Worm (Caenorhabditis elegans): ENCODE results near the gene pkg-2.

DNA sequence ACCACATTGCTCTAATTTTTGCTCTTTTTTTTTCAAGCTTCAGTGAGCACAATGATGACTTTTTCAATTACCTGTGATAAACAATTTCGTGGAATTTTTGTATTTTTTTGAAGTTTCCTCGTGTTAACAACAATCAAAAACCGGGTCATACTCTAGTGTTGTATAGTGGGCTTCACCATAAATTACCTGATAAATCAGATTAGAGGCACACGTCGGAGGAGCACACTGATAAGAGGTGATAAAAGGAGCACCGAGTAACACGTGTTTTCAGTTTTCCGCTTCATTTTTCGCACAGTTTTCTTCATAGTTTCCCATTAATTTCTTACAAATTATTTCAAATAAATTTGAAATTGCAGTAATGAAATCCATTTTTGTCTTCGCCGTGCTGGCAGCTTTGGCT, 39.4 kb upstream of the pkg-2 start, which contains the start of gene spp-8:
- TF ChIP-seq C08G9.2 (tag; optimal IDR thresholded peaks at IDR 0.05), result no peak
- TF ChIP-seq lin-11 (tag; optimal IDR thresholded peaks at IDR 0.05), result no peak
- TF ChIP-seq unc-3 (GFP tag; conservative IDR thresholded peaks at IDR 0.05), result no peak
- TF ChIP-seq unc-3 (tag; optimal IDR thresholded peaks at IDR 0.05), result no peak
- TF ChIP-seq pha-2 (tag; optimal IDR thresholded peaks at IDR 0.05), result no peak
- TF ChIP-seq syd-9 (tag; optimal IDR thresholded peaks at IDR 0.05), result no peak
- no peak for TF ChIP-seq lim-6 (tag; optimal IDR thresholded peaks at IDR 0.05)
- no peak for TF ChIP-seq tbx-2 (tag; optimal IDR thresholded peaks at IDR 0.05)

All from whole organism, late embryonic.